Worm (Caenorhabditis elegans) whole organism, L1 larva: ENCODE data around the gene K07H8.12.

Experiments used
- ets-5 ChIP-seq: fragments of 200-800 bp; sonication (Bioruptor generic); IDR thresholded peaks from 2 replicates; pipeline ENCODE4 v1.3.6; 2022; ENCODE audit warnings: missing genetic modification characterization, missing compliant biosample characterization
- lsy-2 ChIP-seq, 2 experiments: fragments of 150-350 bp; optimal IDR thresholded peaks; 2 replicates each; lab custom pipeline; 2014; ENCODE audit warnings: missing biosample characterization in 2 of 2, missing genetic modification characterization in 2 of 2
- unc-130 ChIP-seq: fragments of 150-350 bp; optimal IDR thresholded peaks from 2 replicates; lab custom pipeline; 2017; ENCODE audit warnings: missing biosample characterization, missing genetic modification characterization, inconsistent platforms
- zag-1 ChIP-seq: fragments of 150-350 bp; optimal IDR thresholded peaks from 2 replicates; lab custom pipeline; 2014; ENCODE audit warnings: missing biosample characterization, missing genetic modification characterization
- ztf-4 ChIP-seq: fragments of 150-350 bp; optimal IDR thresholded peaks from 2 replicates; lab custom pipeline; 2014; ENCODE audit warnings: missing biosample characterization, missing genetic modification characterization

- TF ChIP-seq lsy-2 (tag; optimal IDR thresholded peaks at IDR 0.05; lab: Kevin White, UChicago) (peak in 1 of 2 experiments; percentile 45), zag-1 (tag; lab: Kevin White, UChicago) (no peak), unc-130 (tag; lab: Kevin White, UChicago) (no peak), ztf-4 (no peak), ets-5 (GFP tag; lab: Robert Waterston, UW) (no peak)
These were observed 25.4 kb upstream of the K07H8.12 start for ce11 chrIV:8301925-8302324.
